Fruit fly (Drosophila melanogaster) whole organism, wandering third instar larva: Measurements from ENCODE around the gene CG44271.

Experiments
- rgr ChIP-seq: fragments of 200-800 bp; sonication (Bioruptor generic); optimal IDR thresholded peaks from 3 replicates; lab custom pipeline; 2016; ENCODE audit warnings: missing biosample characterization, mild to moderate bottlenecking, missing genetic modification characterization

The CG44271 gene

DNA sequence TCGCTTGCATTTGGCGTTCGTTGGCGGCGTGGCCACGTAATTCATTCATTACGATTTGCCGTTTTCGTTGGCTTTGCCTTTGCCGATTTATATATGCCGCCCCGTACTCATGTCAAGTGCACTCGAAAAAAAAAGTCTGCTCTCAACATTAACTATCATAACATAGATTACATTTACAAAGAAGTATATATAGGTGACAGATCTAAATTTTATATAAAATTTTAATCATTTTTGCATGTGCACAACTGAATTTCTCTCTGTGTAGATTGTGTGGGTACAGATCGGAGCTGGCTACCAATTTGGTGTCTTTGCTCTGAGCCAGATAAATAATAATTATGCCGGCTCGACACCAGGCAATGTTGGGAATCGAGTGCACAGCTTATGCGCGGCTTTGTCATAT is 49.3 kb downstream of the CG44271 start (continued):
- peak; percentile 66 for TF ChIP-seq rgr (GFP tag; lab: Kevin White, UChicago)
- TF ChIP-seq, all 38 proteins: peak for 13
